Fruit fly (Drosophila melanogaster) whole organism, pupa: Measurements from ENCODE around the gene Prp18.

ENCODE experiments used
- CG12605 ChIP-seq: fragments of 200-800 bp; sonication (Bioruptor generic); IDR thresholded peaks from 2 replicates; pipeline ENCODE4 v1.3.6; 2022; ENCODE audit warnings: missing biosample characterization, missing genetic modification characterization
- CG13204 ChIP-seq: fragments of 200-800 bp; sonication (Bioruptor generic); optimal IDR thresholded peaks from 2 replicates; lab custom pipeline; 2018; ENCODE audit warnings: missing biosample characterization, mild to moderate bottlenecking, missing genetic modification characterization, moderate library complexity
- CG14655 ChIP-seq: fragments of 200-800 bp; sonication (Bioruptor generic); optimal IDR thresholded peaks from 3 replicates; lab custom pipeline; 2017; ENCODE audit warnings: mild to moderate bottlenecking, missing biosample characterization, missing genetic modification reagents, missing genetic modification characterization
- CG32121 ChIP-seq: fragments of 200-800 bp; sonication (Bioruptor generic); IDR thresholded peaks from 2 replicates; pipeline ENCODE4 v1.3.6; 2022; ENCODE audit warnings: missing biosample characterization, missing genetic modification characterization
- CG8159 ChIP-seq: fragments of 200-800 bp; sonication (Bioruptor generic); optimal IDR thresholded peaks from 3 replicates; lab custom pipeline; 2018; ENCODE audit warnings: missing biosample characterization, mild to moderate bottlenecking, missing genetic modification characterization, moderate library complexity
- Snoo ChIP-seq: fragments of 200-800 bp; sonication (Bioruptor generic); optimal IDR thresholded peaks from 3 replicates; lab custom pipeline; 2017; ENCODE audit warnings: missing biosample characterization, mild to moderate bottlenecking, missing genetic modification characterization, inconsistent platforms
- fd96Ca ChIP-seq: fragments of 200-800 bp; sonication (Bioruptor generic); IDR thresholded peaks from 3 replicates; pipeline ENCODE4 v1.3.6; 2022; ENCODE audit warnings: missing biosample characterization, missing genetic modification characterization

DNA sequence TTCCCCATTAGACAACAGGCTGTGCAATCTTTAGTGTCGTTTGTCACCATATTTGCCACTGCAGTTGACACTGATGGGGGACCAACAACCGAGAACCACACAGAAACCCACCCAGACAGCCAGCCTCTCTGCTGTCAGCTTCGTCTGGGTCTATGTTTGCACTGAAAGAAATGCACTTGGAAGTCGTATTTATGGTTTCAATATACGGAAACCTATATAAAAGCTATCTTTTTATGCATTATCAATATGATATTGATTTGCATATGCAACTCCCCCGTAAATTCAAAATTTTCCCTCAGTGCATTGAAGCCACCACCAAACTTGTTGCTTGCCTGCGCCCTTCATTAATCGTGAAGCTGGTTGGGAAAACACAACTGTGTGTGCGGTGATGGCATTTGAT lies 43.1 kb upstream of the Prp18 start:
- TF ChIP-seq CG14655 (GFP tag; lab: Kevin White, UChicago) = peak; percentile 85
- TF ChIP-seq fd96Ca = peak; percentile 88
- TF ChIP-seq Snoo (tag; lab: Kevin White, UChicago) = peak; percentile 7
- TF ChIP-seq CG13204 (GFP tag; lab: Kevin White, UChicago) = no peak
- TF ChIP-seq CG32121 (GFP tag; lab: Robert Waterston, UW) = peak; percentile 62
- TF ChIP-seq CG12605 (GFP tag; lab: Robert Waterston, UW) = peak; percentile 67
- peak; percentile 52 for TF ChIP-seq CG8159 (tag; lab: Kevin White, UChicago)
